Worm (Caenorhabditis elegans) whole organism, L1 larva: Measurements from ENCODE around the gene T01H10.11.

Experiments
- aha-1 ChIP-seq: fragments of 150-350 bp; optimal IDR thresholded peaks from 2 replicates; lab custom pipeline; 2014; ENCODE audit warnings: missing biosample characterization, missing genetic modification characterization
- unc-62 ChIP-seq: fragments of 150-350 bp; optimal IDR thresholded peaks from 2 replicates; lab custom pipeline; 2014; ENCODE audit warnings: missing biosample characterization, missing genetic modification reagents, missing genetic modification characterization

- TF ChIP-seq unc-62 (GFP tag; lab: Kevin White, UChicago), result no peak
- no peak for TF ChIP-seq aha-1 (tag; lab: Kevin White, UChicago)
These were observed 37.0 kb upstream of the T01H10.11 start for ce11 chrX:12086297-12086696.
